Worm (Caenorhabditis elegans): ENCODE measurements around the gene eor-2.

DNA sequence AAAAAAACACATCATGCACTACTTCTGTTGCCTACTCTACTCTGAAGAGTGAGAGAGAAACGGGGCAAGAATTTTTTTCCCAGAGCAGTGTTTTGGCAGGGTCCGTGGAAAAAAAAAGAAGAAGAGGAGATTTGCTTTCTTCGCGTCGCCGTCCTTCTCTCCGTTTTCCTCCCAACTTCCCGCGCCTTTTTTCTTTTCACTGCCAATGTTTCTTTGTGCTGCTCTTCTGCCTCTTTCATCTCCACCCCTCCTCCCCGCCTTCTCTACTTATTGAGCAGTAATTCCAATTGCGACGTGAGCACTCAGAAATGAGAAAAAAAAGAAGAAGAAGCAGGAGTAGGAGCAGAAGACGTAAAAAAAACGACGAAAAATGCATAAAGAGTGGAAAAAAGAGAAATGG is 37.1 kb downstream of the eor-2 start:
- TF ChIP-seq ztf-11 (tag; optimal IDR thresholded peaks at IDR 0.05) (no peak), elt-3 (tag; optimal IDR thresholded peaks at IDR 0.05) (no peak), unc-62 (GFP tag; optimal IDR thresholded peaks at IDR 0.05) (no peak), pha-4 (tag; optimal IDR thresholded peaks at IDR 0.05) (no peak), elt-1 (tag; optimal IDR thresholded peaks at IDR 0.05; ENCODE audit: borderline replicate concordance, insufficient read depth) (no peak), mab-5 (tag; optimal IDR thresholded peaks at IDR 0.05) (no peak), lin-13 (tag; optimal IDR thresholded peaks at IDR 0.05) (no peak), ceh-43 (GFP tag; optimal IDR thresholded peaks at IDR 0.05) (no peak)
